Fruit fly (Drosophila melanogaster) whole organism, embryonic: Measurements from ENCODE around the gene CG32708.
A peak's percentile ranks its signal among the peaks of the same experiment; 100 is the strongest.

Experiments
- CG10147 ChIP-seq: fragments of 200-800 bp; sonication (Bioruptor generic); optimal IDR thresholded peaks from 2 replicates; lab custom pipeline; 2019; ENCODE audit warnings: missing biosample characterization, mild to moderate bottlenecking, missing genetic modification characterization, moderate library complexity
- CG13624 ChIP-seq: fragments of 200-800 bp; sonication (Bioruptor generic); optimal IDR thresholded peaks from 2 replicates; lab custom pipeline; 2016; ENCODE audit warnings: missing biosample characterization, missing genetic modification characterization
- CG13775 ChIP-seq: fragments of 200-800 bp; sonication (Bioruptor generic); optimal IDR thresholded peaks from 3 replicates; lab custom pipeline; 2017; ENCODE audit warnings: missing biosample characterization, mild to moderate bottlenecking, missing genetic modification characterization
- CG17186 ChIP-seq: fragments of 200-800 bp; sonication (Bioruptor generic); optimal IDR thresholded peaks from 3 replicates; lab custom pipeline; 2017; ENCODE audit warnings: missing biosample characterization, missing genetic modification reagents, missing genetic modification characterization
- CG32772 ChIP-seq: fragments of 200-800 bp; sonication (Bioruptor generic); IDR thresholded peaks from 2 replicates; pipeline ENCODE4 v1.3.6; 2022; ENCODE audit warnings: missing biosample characterization, missing genetic modification characterization
- CG3847 ChIP-seq: fragments of 200-800 bp; sonication (Bioruptor generic); IDR thresholded peaks from 2 replicates; pipeline ENCODE4 v1.3.6; 2022; ENCODE audit warnings: missing biosample characterization, missing genetic modification characterization
- CG6175 ChIP-seq: fragments of 200-800 bp; sonication (Bioruptor generic); IDR thresholded peaks from 3 replicates; pipeline ENCODE4 v1.3.6; 2022; ENCODE audit warnings: missing biosample characterization, missing genetic modification characterization
- CG6272 ChIP-seq: fragments of 200-800 bp; sonication (Bioruptor generic); IDR thresholded peaks from 2 replicates; pipeline ENCODE4 v1.3.6; 2022; ENCODE audit warnings: missing biosample characterization, missing genetic modification characterization
- CG9437 ChIP-seq: fragments of 200-800 bp; sonication (Bioruptor generic); optimal IDR thresholded peaks from 2 replicates; lab custom pipeline; 2018; ENCODE audit warnings: missing biosample characterization, mild to moderate bottlenecking, missing genetic modification characterization
- CG9797 ChIP-seq: fragments of 200-800 bp; sonication (Bioruptor generic); optimal IDR thresholded peaks from 3 replicates; lab custom pipeline; 2018; ENCODE audit warnings: missing biosample characterization, mild to moderate bottlenecking, missing genetic modification characterization
- CG9876 ChIP-seq: fragments of 200-800 bp; sonication (Bioruptor generic); optimal IDR thresholded peaks from 2 replicates; lab custom pipeline; 2016; ENCODE audit warnings: missing biosample characterization, missing genetic modification characterization
- CoRest ChIP-seq: fragments of 200-800 bp; sonication (Bioruptor generic); optimal IDR thresholded peaks from 3 replicates; lab custom pipeline; 2018; ENCODE audit warnings: missing biosample characterization, mild to moderate bottlenecking, missing genetic modification characterization, moderate library complexity
- Doc2 ChIP-seq: fragments of 200-800 bp; sonication (Bioruptor generic); IDR thresholded peaks from 2 replicates; pipeline ENCODE4 v1.3.6; 2022; ENCODE audit warnings: missing biosample characterization, missing genetic modification characterization
- E2f2 ChIP-seq: fragments of 200-800 bp; sonication (Bioruptor generic); IDR thresholded peaks from 2 replicates; pipeline ENCODE4 v1.3.6; 2022; ENCODE audit warnings: missing biosample characterization, missing genetic modification characterization
- ERR ChIP-seq: fragments of 200-800 bp; sonication (Bioruptor generic); optimal IDR thresholded peaks from 2 replicates; lab custom pipeline; 2016; ENCODE audit warnings: missing biosample characterization, missing genetic modification characterization
- HLH4C ChIP-seq: fragments of 200-800 bp; sonication (Bioruptor generic); IDR thresholded peaks from 3 replicates; pipeline ENCODE4 v1.3.6; 2022; ENCODE audit warnings: missing biosample characterization, missing genetic modification characterization; ENCODE audit not compliant: partially characterized antibody
- Lhr ChIP-seq: fragments of 200-800 bp; sonication (Bioruptor generic); optimal IDR thresholded peaks from 3 replicates; lab custom pipeline; 2017; ENCODE audit warnings: mild to moderate bottlenecking, missing biosample characterization, missing genetic modification reagents, missing genetic modification characterization
- MESR4 ChIP-seq: fragments of 200-800 bp; sonication (Bioruptor generic); optimal IDR thresholded peaks from 2 replicates; lab custom pipeline; 2018; ENCODE audit warnings: missing biosample characterization, mild to moderate bottlenecking, missing genetic modification characterization, moderate library complexity
- Med ChIP-seq: fragments of 200-800 bp; sonication (Bioruptor generic); peaks from one replicate; lab custom pipeline; 2016; ENCODE audit warnings: missing biosample characterization, missing genetic modification characterization, mild to moderate bottlenecking, inconsistent platforms, moderate library complexity
- Myb ChIP-seq: fragments of 200-800 bp; sonication (Bioruptor generic); optimal IDR thresholded peaks from 2 replicates; lab custom pipeline; 2016; ENCODE audit warnings: missing biosample characterization, missing genetic modification characterization
- NFAT ChIP-seq: fragments of 200-800 bp; sonication (Bioruptor generic); IDR thresholded peaks from 2 replicates; pipeline ENCODE4 v1.3.6; 2022; ENCODE audit warnings: missing biosample characterization, missing genetic modification characterization
- Pdp1 ChIP-seq, 2 experiments: fragments of 200-800 bp; sonication (Bioruptor generic); optimal IDR thresholded peaks; 3 replicates each; lab custom pipeline; 2016; ENCODE audit warnings: missing biosample characterization in 2 of 2, missing genetic modification characterization in 2 of 2, mild to moderate bottlenecking in 1 of 2, moderate library complexity in 1 of 2
- Scr ChIP-seq: fragments of 200-800 bp; sonication (Bioruptor generic); IDR thresholded peaks from 2 replicates; pipeline ENCODE4 v1.3.6; 2022; ENCODE audit warnings: missing biosample characterization, missing genetic modification characterization; ENCODE audit not compliant: partially characterized antibody
- Sin3A ChIP-seq: fragments of >200 bp; optimal IDR thresholded peaks from 2 replicates; lab custom pipeline; 2018
- Sry-δ ChIP-seq: fragments of 200-800 bp; sonication (Bioruptor generic); optimal IDR thresholded peaks from 2 replicates; lab custom pipeline; 2016; ENCODE audit warnings: missing biosample characterization, missing genetic modification characterization
- YL-1 ChIP-seq: fragments of 200-800 bp; sonication (Bioruptor generic); optimal IDR thresholded peaks from 3 replicates; lab custom pipeline; 2017; ENCODE audit warnings: missing biosample characterization, mild to moderate bottlenecking, missing genetic modification characterization
- ara ChIP-seq: fragments of 200-800 bp; sonication (Bioruptor generic); IDR thresholded peaks from 2 replicates; pipeline ENCODE4 v1.3.6; 2022; ENCODE audit warnings: missing biosample characterization, missing genetic modification characterization
- az2 ChIP-seq: fragments of 200-800 bp; sonication (Bioruptor generic); optimal IDR thresholded peaks from 3 replicates; lab custom pipeline; 2016; ENCODE audit warnings: missing biosample characterization, missing genetic modification characterization
- cg ChIP-seq: fragments of 200-800 bp; sonication (Bioruptor generic); optimal IDR thresholded peaks from 3 replicates; lab custom pipeline; 2019; ENCODE audit warnings: missing biosample characterization, mild to moderate bottlenecking, missing genetic modification characterization, moderate library complexity
- crol ChIP-seq: fragments of 200-800 bp; sonication (Bioruptor generic); IDR thresholded peaks from 2 replicates; pipeline ENCODE4 v1.3.6; 2022; ENCODE audit warnings: missing biosample characterization, missing genetic modification characterization
- crp ChIP-seq, 2 experiments: fragments of 200-800 bp; sonication (Bioruptor generic); optimal IDR thresholded peaks; 2 replicates in 1 of 2; 3 replicates in 1 of 2; lab custom pipeline; 2017; ENCODE audit warnings: missing biosample characterization in 2 of 2, missing genetic modification characterization in 2 of 2, mild to moderate bottlenecking in 1 of 2, moderate library complexity in 1 of 2
- danr ChIP-seq: fragments of 200-800 bp; sonication (Bioruptor generic); IDR thresholded peaks from 2 replicates; pipeline ENCODE4 v1.3.6; 2022; ENCODE audit warnings: missing biosample characterization, missing genetic modification characterization
- dm ChIP-seq: fragments of 200-800 bp; sonication (Bioruptor generic); optimal IDR thresholded peaks from 3 replicates; lab custom pipeline; 2016; ENCODE audit warnings: missing biosample characterization, missing genetic modification characterization
- dpn ChIP-seq, 2 experiments: fragments of 200-800 bp; sonication (Bioruptor generic); optimal IDR thresholded peaks; 3 replicates each; lab custom pipeline; 2016; ENCODE audit warnings: missing biosample characterization in 2 of 2, missing genetic modification characterization in 2 of 2
- ems ChIP-seq: fragments of 200-800 bp; sonication (Bioruptor generic); optimal IDR thresholded peaks from 3 replicates; lab custom pipeline; 2016; ENCODE audit warnings: missing biosample characterization, missing genetic modification characterization
- gfzf ChIP-seq: fragments of 200-800 bp; sonication (Bioruptor generic); optimal IDR thresholded peaks from 2 replicates; lab custom pipeline; 2016; ENCODE audit warnings: missing biosample characterization, mild to moderate bottlenecking, missing genetic modification characterization, moderate library complexity
- gro ChIP-seq: fragments of 200-800 bp; sonication (Bioruptor generic); optimal IDR thresholded peaks from 2 replicates; lab custom pipeline; 2016; ENCODE audit warnings: missing biosample characterization, missing genetic modification characterization
- mam ChIP-seq: fragments of 200-800 bp; sonication (Bioruptor generic); optimal IDR thresholded peaks from 3 replicates; lab custom pipeline; 2016; ENCODE audit warnings: missing biosample characterization, missing genetic modification characterization
- onecut ChIP-seq: fragments of 200-800 bp; sonication (Bioruptor generic); IDR thresholded peaks from 2 replicates; pipeline ENCODE4 v1.3.6; 2022; ENCODE audit warnings: missing biosample characterization, missing genetic modification characterization
- pho ChIP-seq: fragments of 200-800 bp; sonication (Bioruptor generic); optimal IDR thresholded peaks from 2 replicates; lab custom pipeline; 2016; ENCODE audit warnings: missing biosample characterization, missing genetic modification characterization
- phol ChIP-seq: fragments of 200-800 bp; sonication (Bioruptor generic); optimal IDR thresholded peaks from 3 replicates; lab custom pipeline; 2018; ENCODE audit warnings: missing biosample characterization, mild to moderate bottlenecking, missing genetic modification characterization, moderate library complexity
- pros ChIP-seq: fragments of 200-800 bp; sonication (Bioruptor generic); optimal IDR thresholded peaks from 3 replicates; lab custom pipeline; 2019; ENCODE audit warnings: missing biosample characterization, mild to moderate bottlenecking, missing genetic modification characterization, moderate library complexity
- row ChIP-seq: fragments of 200-800 bp; sonication (Bioruptor generic); IDR thresholded peaks from 3 replicates; pipeline ENCODE4 v1.3.6; 2022; ENCODE audit warnings: missing biosample characterization, missing genetic modification characterization
- sim ChIP-seq: fragments of 200-800 bp; sonication (Bioruptor generic); IDR thresholded peaks from 2 replicates; pipeline ENCODE4 v1.3.6; 2022; ENCODE audit warnings: missing biosample characterization, missing genetic modification characterization
- sug ChIP-seq: fragments of 200-800 bp; optimal IDR thresholded peaks from 2 replicates; lab custom pipeline; 2019; ENCODE audit warnings: missing biosample characterization, mild to moderate bottlenecking, missing genetic modification characterization, moderate library complexity
- tio ChIP-seq: fragments of 200-800 bp; sonication (Bioruptor generic); optimal IDR thresholded peaks from 2 replicates; lab custom pipeline; 2017; ENCODE audit warnings: missing biosample characterization, missing genetic modification characterization, inconsistent platforms

CG32708 gene

dm6 chrX:9103308-9104185 lies 17.8 kb downstream of the CG32708 start, which contains the start of gene CG7766 (continued):
- no peak for TF ChIP-seq CG3847 (GFP tag; lab: Robert Waterston, UW)
- peak; percentile 23 for TF ChIP-seq Sin3A
- TF ChIP-seq CG9797 (GFP tag; lab: Kevin White, UChicago): peak; percentile 69
- no peak for TF ChIP-seq ara
- no peak for TF ChIP-seq CG6175
- peak; percentile 5 for TF ChIP-seq Sry-δ (GFP tag; lab: Kevin White, UChicago)
- TF ChIP-seq ERR (GFP tag; lab: Kevin White, UChicago): peak; percentile 96
- peak; percentile 37 for TF ChIP-seq CG17186 (GFP tag; lab: Kevin White, UChicago)
- peak; percentile 83 for TF ChIP-seq gfzf (GFP tag; lab: Kevin White, UChicago)
- no peak for TF ChIP-seq sug (tag; lab: Kevin White, UChicago)
- TF ChIP-seq Myb (GFP tag; lab: Kevin White, UChicago): peak; percentile 21
- peak; percentile 57; the same call in 1 of the 2 replicates for TF ChIP-seq crol (GFP tag; lab: Robert Waterston, UW)
- TF ChIP-seq, all 482 proteins: peak for 31

dm6 chrX:9106212-9106774 lies 20.6 kb downstream of the CG32708 start, which contains the start of gene Bx42:
Gene Bx42 (minus strand): TSS chrX:9106604.
- TF ChIP-seq gfzf (GFP tag; lab: Kevin White, UChicago) (peak; percentile 77), Myb (GFP tag; lab: Kevin White, UChicago) (peak; percentile 5), CG9437 (GFP tag; lab: Kevin White, UChicago) (peak; percentile 96), Med (GFP tag; lab: Kevin White, UChicago) (peak; percentile 68), Sin3A (peak; percentile 1), crp (GFP tag; optimal IDR thresholded peaks at IDR 0.05; lab: Kevin White, UChicago) (no peak), dm (GFP tag; lab: Kevin White, UChicago) (peak; percentile 7), Pdp1 (GFP tag; optimal IDR thresholded peaks at IDR 0.05; lab: Kevin White, UChicago) (peak in 1 of 2 experiments; percentile 27), NFAT (peak; percentile 31; the same call in 1 of the 2 replicates), HLH4C (GFP tag; lab: Robert Waterston, UW) (0 out of 3 replicates have a peak, but pooled peaks have one; percentile 26), mam (GFP tag; lab: Kevin White, UChicago) (no peak), CG32772 (GFP tag; lab: Robert Waterston, UW) (peak; percentile 52), YL-1 (GFP tag; lab: Kevin White, UChicago) (peak; percentile 26), CG9876 (GFP tag; lab: Kevin White, UChicago) (peak; percentile 54), cg (GFP tag; lab: Kevin White, UChicago) (peak; percentile 63), CG13775 (GFP tag; lab: Kevin White, UChicago) (peak; percentile 25), gro (no peak), Scr (GFP tag; lab: Robert Waterston, UW) (no peak), onecut (GFP tag; lab: Robert Waterston, UW) (no peak), tio (GFP tag; lab: Kevin White, UChicago) (peak; percentile 32), Doc2 (GFP tag; lab: Robert Waterston, UW) (no peak), dpn (GFP tag; optimal IDR thresholded peaks at IDR 0.05; lab: Kevin White, UChicago) (peak in 1 of 2 experiments; percentile 28), row (GFP tag; lab: Robert Waterston, UW) (peak; percentile 71; the same call in 2 of the 3 replicates), Lhr (GFP tag; lab: Kevin White, UChicago) (peak; percentile 31), MESR4 (GFP tag; lab: Kevin White, UChicago) (peak; percentile 96), sim (GFP tag; lab: Robert Waterston, UW) (no peak), pros (GFP tag; lab: Kevin White, UChicago) (peak; percentile 3), ems (GFP tag; lab: Kevin White, UChicago) (no peak), E2f2 (0 out of 2 replicates have a peak, but pooled peaks have one; percentile 16), CG10147 (GFP tag; lab: Kevin White, UChicago) (no peak), CG13624 (GFP tag; lab: Kevin White, UChicago) (peak; percentile 44), CG6272 (GFP tag; lab: Robert Waterston, UW) (0 out of 2 replicates have a peak, but pooled peaks have one; percentile 4), danr (GFP tag; lab: Robert Waterston, UW) (no peak), phol (peak; percentile 37), CoRest (peak; percentile 11), az2 (GFP tag; lab: Kevin White, UChicago) (no peak), pho (GFP tag; lab: Kevin White, UChicago) (peak; percentile 8), CG9797 (GFP tag; lab: Kevin White, UChicago) (peak; percentile 23)
